Fruit fly (Drosophila melanogaster) whole organism, embryonic: Measurements from ENCODE around the gene Mvb12.

Experiments
- Antp ChIP-seq: fragments of 200-800 bp; sonication (Bioruptor generic); optimal IDR thresholded peaks from 3 replicates; lab custom pipeline; 2016; ENCODE audit warnings: missing biosample characterization, missing genetic modification characterization
- CG10147 ChIP-seq: fragments of 200-800 bp; sonication (Bioruptor generic); optimal IDR thresholded peaks from 2 replicates; lab custom pipeline; 2019; ENCODE audit warnings: missing biosample characterization, mild to moderate bottlenecking, missing genetic modification characterization, moderate library complexity
- CG12219 ChIP-seq: fragments of 200-800 bp; sonication (Bioruptor generic); optimal IDR thresholded peaks from 3 replicates; lab custom pipeline; 2018; ENCODE audit warnings: missing biosample characterization, mild to moderate bottlenecking, missing genetic modification characterization
- CG12744 ChIP-seq: fragments of 200-800 bp; sonication (Bioruptor generic); optimal IDR thresholded peaks from 2 replicates; lab custom pipeline; 2016; ENCODE audit warnings: missing biosample characterization, missing genetic modification characterization
- CG13894 ChIP-seq: fragments of 200-800 bp; sonication (Bioruptor generic); optimal IDR thresholded peaks from 3 replicates; lab custom pipeline; 2018; ENCODE audit warnings: missing biosample characterization, mild to moderate bottlenecking, missing genetic modification characterization, moderate library complexity
- CG15479 ChIP-seq: fragments of 200-800 bp; sonication (Bioruptor generic); optimal IDR thresholded peaks from 3 replicates; lab custom pipeline; 2019; ENCODE audit warnings: missing biosample characterization, mild to moderate bottlenecking, missing genetic modification characterization, moderate library complexity
- CG17186 ChIP-seq: fragments of 200-800 bp; sonication (Bioruptor generic); optimal IDR thresholded peaks from 3 replicates; lab custom pipeline; 2017; ENCODE audit warnings: missing biosample characterization, missing genetic modification reagents, missing genetic modification characterization
- CG30020 ChIP-seq: fragments of 200-800 bp; optimal IDR thresholded peaks from 2 replicates; lab custom pipeline; 2019; ENCODE audit warnings: missing biosample characterization, mild to moderate bottlenecking, missing genetic modification characterization, moderate library complexity
- CG30431 ChIP-seq: fragments of 200-800 bp; sonication (Bioruptor generic); optimal IDR thresholded peaks from 2 replicates; lab custom pipeline; 2017; ENCODE audit warnings: missing biosample characterization, missing genetic modification characterization
- CG31441 ChIP-seq: fragments of 200-800 bp; sonication (Bioruptor generic); IDR thresholded peaks from 2 replicates; pipeline ENCODE4 v1.3.6; 2022; ENCODE audit warnings: missing biosample characterization, missing genetic modification characterization
- CG33213 ChIP-seq: fragments of 200-800 bp; sonication (Bioruptor generic); optimal IDR thresholded peaks from 3 replicates; lab custom pipeline; 2016; ENCODE audit warnings: missing biosample characterization, missing genetic modification characterization
- CG34422 ChIP-seq: fragments of 200-800 bp; sonication (Bioruptor generic); IDR thresholded peaks from 3 replicates; pipeline ENCODE4 v1.3.6; 2022; ENCODE audit warnings: missing biosample characterization, missing genetic modification characterization
- CG3726 ChIP-seq: fragments of 200-800 bp; sonication (Bioruptor generic); IDR thresholded peaks from 3 replicates; pipeline ENCODE4, ENCODE4 v1.3.6; 2022; ENCODE audit warnings: missing biosample characterization, missing genetic modification characterization
- CG4328 ChIP-seq: fragments of 200-800 bp; sonication (Bioruptor generic); optimal IDR thresholded peaks from 3 replicates; lab custom pipeline; 2017; ENCODE audit warnings: missing biosample characterization, missing genetic modification reagents, missing genetic modification characterization
- CG4404 ChIP-seq: fragments of 200-800 bp; sonication (Bioruptor generic); IDR thresholded peaks from 2 replicates; pipeline ENCODE4 v1.3.6; 2022; ENCODE audit warnings: missing biosample characterization, missing genetic modification characterization
- CG6654 ChIP-seq: fragments of 200-800 bp; sonication (Bioruptor generic); optimal IDR thresholded peaks from 2 replicates; lab custom pipeline; 2017; ENCODE audit warnings: missing biosample characterization, mild to moderate bottlenecking, missing genetic modification characterization
- CG8478 ChIP-seq: fragments of >200 bp; optimal IDR thresholded peaks from 2 replicates; lab custom pipeline; 2018
- CG9437 ChIP-seq: fragments of 200-800 bp; sonication (Bioruptor generic); optimal IDR thresholded peaks from 2 replicates; lab custom pipeline; 2018; ENCODE audit warnings: missing biosample characterization, mild to moderate bottlenecking, missing genetic modification characterization
- CTCF ChIP-seq: fragments of 200-800 bp; sonication (Bioruptor generic); optimal IDR thresholded peaks from 2 replicates; lab custom pipeline; 2017; ENCODE audit warnings: missing biosample characterization, mild to moderate bottlenecking, missing genetic modification characterization, moderate library complexity
- Dll ChIP-seq: fragments of 200-800 bp; sonication (Bioruptor generic); IDR thresholded peaks from 4 replicates; pipeline ENCODE4 v1.3.6; 2022; ENCODE audit warnings: missing biosample characterization, missing genetic modification characterization; ENCODE audit not compliant: partially characterized antibody
- Ets65A ChIP-seq: fragments of 200-800 bp; sonication (Bioruptor generic); peaks from one replicate; lab custom pipeline; 2016; ENCODE audit warnings: missing biosample characterization, missing genetic modification characterization
- HmgZ ChIP-seq: fragments of 200-800 bp; sonication (Bioruptor generic); optimal IDR thresholded peaks from 2 replicates; lab custom pipeline; 2018; ENCODE audit warnings: missing biosample characterization, mild to moderate bottlenecking, missing genetic modification characterization
- Jarid2 ChIP-seq: fragments of 200-800 bp; sonication (Bioruptor generic); optimal IDR thresholded peaks from 3 replicates; lab custom pipeline; 2017; ENCODE audit warnings: mild to moderate bottlenecking, missing biosample characterization, missing genetic modification reagents, missing genetic modification characterization
- Lim3 ChIP-seq: fragments of 200-800 bp; sonication (Bioruptor generic); IDR thresholded peaks from 2 replicates; pipeline ENCODE4 v1.3.6; 2022; ENCODE audit warnings: missing biosample characterization, missing genetic modification characterization
- Lpt ChIP-seq: fragments of >200 bp; optimal IDR thresholded peaks from 2 replicates; lab custom pipeline; 2018; ENCODE audit warnings: missing biosample characterization, missing genetic modification characterization
- Mad ChIP-seq: fragments of 200-800 bp; sonication (Bioruptor generic); optimal IDR thresholded peaks from 2 replicates; lab custom pipeline; 2016; ENCODE audit warnings: missing biosample characterization, missing genetic modification characterization
- Opbp ChIP-seq: fragments of 200-800 bp; sonication (Bioruptor generic); IDR thresholded peaks from 3 replicates; pipeline ENCODE4 v1.3.6; 2022; ENCODE audit warnings: missing biosample characterization, missing genetic modification characterization; ENCODE audit not compliant: partially characterized antibody
- Scr ChIP-seq: fragments of 200-800 bp; sonication (Bioruptor generic); IDR thresholded peaks from 2 replicates; pipeline ENCODE4 v1.3.6; 2022; ENCODE audit warnings: missing biosample characterization, missing genetic modification characterization; ENCODE audit not compliant: partially characterized antibody
- Taf1 ChIP-seq: fragments of 200-800 bp; sonication (Bioruptor generic); IDR thresholded peaks from 2 replicates; pipeline ENCODE4 v1.3.6; 2022; ENCODE audit warnings: missing biosample characterization, missing genetic modification characterization
- Usf ChIP-seq: fragments of 200-800 bp; sonication (Bioruptor generic); optimal IDR thresholded peaks from 2 replicates; lab custom pipeline; 2017; ENCODE audit warnings: missing genotype, missing biosample characterization, missing genetic modification characterization
- Xbp1 ChIP-seq: fragments of 200-800 bp; sonication (Bioruptor generic); optimal IDR thresholded peaks from 3 replicates; lab custom pipeline; 2016; ENCODE audit warnings: missing biosample characterization, mild to moderate bottlenecking, missing genetic modification characterization
- br ChIP-seq: fragments of >200 bp; optimal IDR thresholded peaks from 2 replicates; lab custom pipeline; 2017
- bsh ChIP-seq, 2 experiments: fragments of 200-800 bp; sonication (Bioruptor generic); optimal IDR thresholded peaks; 2 replicates each; lab custom pipeline; 2017 to 2018; ENCODE audit warnings: mild to moderate bottlenecking in 2 of 2, missing biosample characterization in 2 of 2, missing genetic modification characterization in 2 of 2, moderate library complexity in 1 of 2
- caup ChIP-seq: fragments of 200-800 bp; sonication (Bioruptor generic); optimal IDR thresholded peaks from 3 replicates; lab custom pipeline; 2017; ENCODE audit warnings: missing biosample characterization, mild to moderate bottlenecking, missing genetic modification characterization, moderate library complexity; ENCODE audit not compliant: severe bottlenecking
- crp ChIP-seq, 2 experiments: fragments of 200-800 bp; sonication (Bioruptor generic); optimal IDR thresholded peaks; 2 replicates in 1 of 2; 3 replicates in 1 of 2; lab custom pipeline; 2017; ENCODE audit warnings: missing biosample characterization in 2 of 2, missing genetic modification characterization in 2 of 2, mild to moderate bottlenecking in 1 of 2, moderate library complexity in 1 of 2
- dati ChIP-seq: fragments of 200-800 bp; sonication (Bioruptor generic); IDR thresholded peaks from 2 replicates; pipeline ENCODE4 v1.3.6; 2022; ENCODE audit warnings: missing biosample characterization, missing genetic modification characterization
- disco-r ChIP-seq: fragments of 200-800 bp; sonication (Bioruptor generic); optimal IDR thresholded peaks from 2 replicates; lab custom pipeline; 2016; ENCODE audit warnings: missing biosample characterization, missing genetic modification characterization
- dpn ChIP-seq, 2 experiments: fragments of 200-800 bp; sonication (Bioruptor generic); optimal IDR thresholded peaks; 3 replicates each; lab custom pipeline; 2016; ENCODE audit warnings: missing biosample characterization in 2 of 2, missing genetic modification characterization in 2 of 2
- dysf ChIP-seq: fragments of 200-800 bp; sonication (Bioruptor generic); IDR thresholded peaks from 3 replicates; pipeline ENCODE4 v1.3.6; 2022; ENCODE audit warnings: missing biosample characterization, missing genetic modification characterization
- eyg ChIP-seq: fragments of 200-800 bp; sonication (Bioruptor generic); optimal IDR thresholded peaks from 3 replicates; lab custom pipeline; 2016; ENCODE audit warnings: missing biosample characterization, missing genetic modification characterization
- jumu ChIP-seq: fragments of 200-800 bp; sonication (Bioruptor generic); optimal IDR thresholded peaks from 3 replicates; lab custom pipeline; 2016; ENCODE audit warnings: missing biosample characterization, missing genetic modification characterization
- nerfin-2 ChIP-seq: fragments of 200-800 bp; sonication (Bioruptor generic); IDR thresholded peaks from 2 replicates; pipeline ENCODE4 v1.3.6; 2022; ENCODE audit warnings: missing biosample characterization, missing genetic modification characterization; ENCODE audit not compliant: partially characterized antibody
- pb ChIP-seq: fragments of 200-800 bp; sonication (Bioruptor generic); optimal IDR thresholded peaks from 3 replicates; lab custom pipeline; 2016; ENCODE audit warnings: missing biosample characterization, missing genetic modification characterization
- pita ChIP-seq: fragments of 200-800 bp; sonication (Bioruptor generic); optimal IDR thresholded peaks from 2 replicates; lab custom pipeline; 2017; ENCODE audit warnings: missing biosample characterization, mild to moderate bottlenecking, missing genetic modification characterization
- pum ChIP-seq: fragments of 200-800 bp; sonication (Bioruptor generic); optimal IDR thresholded peaks from 2 replicates; lab custom pipeline; 2016; ENCODE audit warnings: missing biosample characterization, missing genetic modification characterization
- repo ChIP-seq: fragments of 200-800 bp; sonication (Bioruptor generic); optimal IDR thresholded peaks from 2 replicates; lab custom pipeline; 2016; ENCODE audit warnings: missing biosample characterization, missing genetic modification characterization
- scrt ChIP-seq: fragments of 200-800 bp; sonication (Bioruptor generic); optimal IDR thresholded peaks from 2 replicates; lab custom pipeline; 2018; ENCODE audit warnings: missing biosample characterization, mild to moderate bottlenecking, missing genetic modification characterization, moderate library complexity
- sd ChIP-seq: fragments of 200-800 bp; sonication (Bioruptor generic); optimal IDR thresholded peaks from 3 replicates; lab custom pipeline; 2018; ENCODE audit warnings: missing biosample characterization, mild to moderate bottlenecking, missing genetic modification characterization, moderate library complexity
- slou ChIP-seq: fragments of 200-800 bp; sonication (Bioruptor generic); optimal IDR thresholded peaks from 3 replicates; lab custom pipeline; 2016; ENCODE audit warnings: missing biosample characterization, missing genetic modification characterization
- so ChIP-seq: fragments of 200-800 bp; sonication (Bioruptor generic); IDR thresholded peaks from 3 replicates; pipeline ENCODE4 v1.3.6; 2022; ENCODE audit warnings: missing biosample characterization, missing genetic modification characterization
- zen ChIP-seq: fragments of 200-800 bp; sonication (Bioruptor generic); optimal IDR thresholded peaks from 3 replicates; lab custom pipeline; 2018; ENCODE audit warnings: missing biosample characterization, mild to moderate bottlenecking, missing genetic modification characterization, moderate library complexity
- zen2 ChIP-seq: fragments of 200-800 bp; sonication (Bioruptor generic); IDR thresholded peaks from 3 replicates; pipeline ENCODE4 v1.3.6; 2022; ENCODE audit warnings: missing biosample characterization, missing genetic modification characterization; ENCODE audit not compliant: partially characterized antibody

Mvb12 gene

DNA sequence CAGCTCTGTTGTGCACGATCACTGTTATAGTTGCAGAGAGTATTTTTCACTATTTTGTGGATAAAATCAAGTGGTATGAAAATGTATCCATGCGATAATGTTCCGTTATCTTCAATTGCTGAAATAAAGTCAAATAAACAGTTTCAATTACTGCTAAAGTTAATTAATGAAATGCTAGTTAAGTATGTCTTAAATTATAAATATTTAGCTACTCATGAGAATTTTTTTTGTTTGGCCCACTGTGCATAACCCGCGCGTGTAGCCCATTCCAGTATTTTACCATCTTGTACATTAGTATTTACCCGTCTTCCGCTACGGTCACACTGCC lies 15.7 kb downstream of the Mvb12 start, which contains the start of gene Ada3 (continued):
- TF ChIP-seq dati (GFP tag; lab: Robert Waterston, UW) (no peak), CG3726 (GFP tag; lab: Robert Waterston, UW) (no peak), repo (GFP tag; lab: Kevin White, UChicago) (peak; percentile 27), CG30020 (peak; percentile 69), crp (GFP tag; optimal IDR thresholded peaks at IDR 0.05; lab: Kevin White, UChicago) (peak in 1 of 2 experiments; percentile 34), pb (peak; percentile 40), Scr (GFP tag; lab: Robert Waterston, UW) (no peak), Opbp (no peak), Antp (GFP tag; lab: Kevin White, UChicago) (peak; percentile 65), dpn (GFP tag; optimal IDR thresholded peaks at IDR 0.05; lab: Kevin White, UChicago) (peak; percentile 76 to 81), Xbp1 (GFP tag; lab: Kevin White, UChicago) (peak; percentile 79), Mad (GFP tag; lab: Kevin White, UChicago) (peak; percentile 54), bsh (GFP tag; optimal IDR thresholded peaks at IDR 0.05; lab: Kevin White, UChicago) (peak in 1 of 2 experiments; percentile 64), slou (peak; percentile 78), CG15479 (GFP tag; lab: Kevin White, UChicago) (no peak), CG34422 (peak; percentile 32; the same call in 2 of the 3 replicates), CG9437 (GFP tag; lab: Kevin White, UChicago) (peak; percentile 51), CG4328 (GFP tag; lab: Kevin White, UChicago) (peak; percentile 36), Usf (GFP tag; lab: Kevin White, UChicago) (peak; percentile 36), Ets65A (GFP tag; lab: Kevin White, UChicago) (peak; percentile 98), zen2 (GFP tag; lab: Robert Waterston, UW) (no peak), CG4404 (GFP tag; lab: Robert Waterston, UW) (peak; percentile 62), nerfin-2 (GFP tag; lab: Robert Waterston, UW) (no peak), CG12744 (GFP tag; lab: Kevin White, UChicago) (peak; percentile 58), HmgZ (tag; lab: Kevin White, UChicago) (peak; percentile 76), br (lab: Kevin White, UChicago) (no peak), so (GFP tag; lab: Robert Waterston, UW) (peak; percentile 50; the same call in 1 of the 3 replicates), pum (peak; percentile 71), Lim3 (GFP tag; lab: Robert Waterston, UW) (no peak), CG33213 (GFP tag; lab: Kevin White, UChicago) (peak; percentile 53), CTCF (no peak), Lpt (no peak), disco-r (GFP tag; lab: Kevin White, UChicago) (peak; percentile 27), CG6654 (GFP tag; lab: Kevin White, UChicago) (no peak), dysf (GFP tag; lab: Robert Waterston, UW) (peak; percentile 78), Dll (GFP tag; lab: Robert Waterston, UW) (0 out of 4 replicates have a peak, but pooled peaks have one; percentile 11), Taf1 (GFP tag; lab: Robert Waterston, UW) (peak; percentile 60), scrt (GFP tag; lab: Kevin White, UChicago) (no peak), CG8478 (lab: Kevin White, UChicago) (no peak), zen (tag; lab: Kevin White, UChicago) (peak; percentile 58), jumu (GFP tag; lab: Kevin White, UChicago) (peak; percentile 79), caup (GFP tag; lab: Kevin White, UChicago) (peak; percentile 62), CG12219 (peak; percentile 48), eyg (GFP tag; lab: Kevin White, UChicago) (peak; percentile 63), sd (tag; lab: Kevin White, UChicago) (peak; percentile 59), CG10147 (GFP tag; lab: Kevin White, UChicago) (peak; percentile 31), Jarid2 (GFP tag; lab: Kevin White, UChicago) (no peak), CG31441 (GFP tag; lab: Robert Waterston, UW) (peak; percentile 67), pita (no peak), CG17186 (GFP tag; lab: Kevin White, UChicago) (peak; percentile 90), CG30431 (GFP tag; lab: Kevin White, UChicago) (peak; percentile 54), CG13894 (peak; percentile 15)
